Worm (Caenorhabditis elegans): ENCODE measurements around the gene pygl-1.

DNA sequence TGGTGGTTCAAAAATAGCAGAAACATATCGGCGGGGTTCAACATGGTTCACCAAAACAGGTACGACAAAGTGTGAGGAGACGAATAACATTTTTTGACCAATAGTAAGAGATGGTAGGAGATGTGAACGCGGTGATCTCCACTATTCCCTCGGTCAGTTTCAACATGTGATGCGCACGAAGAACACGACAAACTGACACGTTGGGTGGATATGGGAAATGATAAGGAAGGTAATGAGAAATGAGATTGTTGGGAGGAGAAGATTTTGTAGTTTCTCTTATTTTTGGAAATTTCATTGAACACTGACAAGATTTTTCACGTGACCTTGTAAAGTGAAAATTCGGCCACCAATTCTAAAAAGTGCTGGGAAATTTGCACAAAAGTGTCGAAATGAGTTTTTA, 31.9 kb downstream of the pygl-1 start:
- TF ChIP-seq hnd-1 (tag; optimal IDR thresholded peaks at IDR 0.05) (no peak), ets-7 (tag; optimal IDR thresholded peaks at IDR 0.05) (no peak), scrt-1 (GFP tag; IDR thresholded peaks at IDR 0.05) (no peak), ama-1 (optimal IDR thresholded peaks at IDR 0.05) (no peak), hmg-4 (GFP tag; optimal IDR thresholded peaks at IDR 0.05) (no peak), ceh-13 (GFP tag; optimal IDR thresholded peaks at IDR 0.05) (no peak), B0310.2 (tag; optimal IDR thresholded peaks at IDR 0.05) (no peak), tbx-37 (GFP tag; conservative IDR thresholded peaks at IDR 0.05) (no peak), tbx-11 (GFP tag; IDR thresholded peaks at IDR 0.05) (no peak), flt-1 (GFP tag; IDR thresholded peaks at IDR 0.05) (no peak), aly-1 (tag; optimal IDR thresholded peaks at IDR 0.05) (no peak)

Measured in whole organism, early embryonic.